Fruit fly (Drosophila melanogaster): ENCODE results near the gene betaTub97EF.
A peak's percentile ranks its signal among the peaks of the same experiment; 100 is the strongest.

betaTub97EF gene

DNA sequence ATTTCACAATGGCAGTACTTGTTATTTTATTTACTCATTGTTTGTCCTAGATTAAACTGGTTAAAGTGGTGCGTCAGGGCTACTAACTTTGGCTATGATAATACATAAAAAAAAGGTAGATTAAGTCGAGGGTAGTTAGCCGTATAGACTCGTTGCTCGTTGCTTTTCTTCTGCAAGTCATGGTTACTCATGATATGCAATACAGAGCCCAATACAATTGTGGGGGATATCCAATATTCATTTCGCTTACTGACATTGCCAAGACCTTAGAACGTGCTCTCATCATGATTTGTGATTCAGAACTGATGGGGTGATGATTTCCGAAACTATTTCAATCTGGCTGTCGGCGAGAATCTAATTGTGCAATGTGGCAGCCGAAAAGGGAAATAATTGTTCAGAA is 42.8 kb downstream of the betaTub97EF start:
- peak; percentile 49 for TF ChIP-seq Eip78C (GFP tag)
- TF ChIP-seq CG3919 (GFP tag; optimal IDR thresholded peaks at IDR 0.05): no peak

DNA sequence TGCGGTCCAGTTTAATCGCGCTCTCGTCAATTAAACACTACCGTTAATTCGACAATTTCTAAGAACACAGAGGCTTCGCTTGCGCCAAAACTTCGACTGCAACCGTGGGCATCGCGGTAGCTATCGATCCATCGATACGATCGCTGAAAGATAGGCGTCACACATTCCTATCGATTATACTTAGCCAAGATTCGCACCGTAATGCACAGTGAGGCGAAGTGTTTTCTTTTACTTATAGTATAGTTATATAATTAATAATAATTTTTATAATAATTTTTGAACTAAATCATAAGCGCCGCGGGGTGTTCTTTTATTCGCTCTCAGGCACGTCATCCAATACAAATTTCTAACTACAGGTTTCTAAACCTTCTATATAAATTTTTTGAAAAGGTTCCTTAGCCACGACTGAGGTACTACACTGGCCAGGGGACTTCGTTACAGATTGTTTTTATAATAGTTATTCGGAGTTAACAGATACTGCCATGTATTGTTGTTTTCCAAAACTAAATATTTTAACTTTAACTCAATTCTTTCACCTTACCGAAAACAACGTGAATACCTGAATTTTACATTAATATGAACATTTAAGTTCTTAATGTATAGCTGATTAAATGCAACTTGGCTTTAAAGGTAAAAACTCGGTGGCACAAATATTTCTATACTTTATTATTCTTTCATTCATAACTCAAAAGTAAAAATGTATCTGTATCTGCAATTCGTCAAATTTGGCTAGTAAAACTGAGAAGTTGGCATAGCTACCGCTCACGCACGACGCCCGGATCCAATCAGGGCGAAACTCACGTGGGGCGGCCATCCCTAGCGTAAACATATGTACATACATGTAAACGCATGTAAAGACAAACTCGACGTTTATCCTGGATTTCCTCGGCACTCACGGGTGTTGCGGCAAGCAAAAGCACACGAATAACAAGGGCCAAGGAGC is 50.2 kb downstream of the betaTub97EF start, which contains the start of the genes NSD and BOD1:
Gene NSD, minus strand, starts transcription at position 102 of the 943 bp plus-strand sequence.
Gene BOD1, plus strand, starts transcription at position 494 of the 943 bp plus-strand sequence.
- TF ChIP-seq net (GFP tag; optimal IDR thresholded peaks at IDR 0.05) (no peak), topi (GFP tag; optimal IDR thresholded peaks at IDR 0.05) (peak; percentile 37), CG6792 (GFP tag; optimal IDR thresholded peaks at IDR 0.05) (peak; percentile 28), dsx (GFP tag; optimal IDR thresholded peaks at IDR 0.05; ENCODE audit: poor library complexity, severe bottlenecking) (no peak), CG7368 (GFP tag; optimal IDR thresholded peaks at IDR 0.05) (no peak), vri (GFP tag; optimal IDR thresholded peaks at IDR 0.05) (no peak), CG6163 (GFP tag; IDR thresholded peaks at IDR 0.05) (peak; percentile 76), esn (GFP tag; optimal IDR thresholded peaks at IDR 0.05) (peak; percentile 48), ss (GFP tag; optimal IDR thresholded peaks at IDR 0.05) (no peak), CG11294 (GFP tag; IDR thresholded peaks at IDR 0.05) (peak; percentile 46; the same call in 1 of the 2 replicates), Eip78C (GFP tag) (no peak), CG3032 (tag; optimal IDR thresholded peaks at IDR 0.05) (peak; percentile 49), dac (GFP tag; optimal IDR thresholded peaks at IDR 0.05) (no peak), CG11902 (GFP tag; optimal IDR thresholded peaks at IDR 0.05) (peak; percentile 17), CG34406 (GFP tag; optimal IDR thresholded peaks at IDR 0.05) (peak; percentile 41), Hr39 (GFP tag; optimal IDR thresholded peaks at IDR 0.05) (peak; percentile 3), CG8119 (GFP tag; IDR thresholded peaks at IDR 0.05) (no peak), CG10631 (GFP tag; optimal IDR thresholded peaks at IDR 0.05) (peak; percentile 67), lz (GFP tag; optimal IDR thresholded peaks at IDR 0.05) (peak; percentile 49), CG15336 (GFP tag; IDR thresholded peaks at IDR 0.05) (no peak), CG16779 (tag; optimal IDR thresholded peaks at IDR 0.05) (no peak), Hr38 (GFP tag; optimal IDR thresholded peaks at IDR 0.05) (no peak), CG8319 (GFP tag; optimal IDR thresholded peaks at IDR 0.05) (no peak), Gug (GFP tag; IDR thresholded peaks at IDR 0.05) (peak; percentile 28; the same call in 1 of the 2 replicates), Ets96B (tag; optimal IDR thresholded peaks at IDR 0.05) (peak; percentile 1), Sox15 (GFP tag; optimal IDR thresholded peaks at IDR 0.05) (peak; percentile 29), fkh (GFP tag; optimal IDR thresholded peaks at IDR 0.05) (no peak), CG10669 (GFP tag; optimal IDR thresholded peaks at IDR 0.05) (no peak), pdm3 (GFP tag; optimal IDR thresholded peaks at IDR 0.05) (no peak), Ets21C (GFP tag; optimal IDR thresholded peaks at IDR 0.05) (no peak), fd85E (GFP tag; optimal IDR thresholded peaks at IDR 0.05) (no peak), OdsH (GFP tag; optimal IDR thresholded peaks at IDR 0.05) (no peak), Smox (GFP tag; optimal IDR thresholded peaks at IDR 0.05) (no peak), Lpt (GFP tag; optimal IDR thresholded peaks at IDR 0.05) (no peak), fd59A (GFP tag; optimal IDR thresholded peaks at IDR 0.05) (no peak), eg (GFP tag; IDR thresholded peaks at IDR 0.05) (peak; percentile 58; the same call in 2 of the 3 replicates), salr (GFP tag; optimal IDR thresholded peaks at IDR 0.05) (no peak), CG32006 (GFP tag; optimal IDR thresholded peaks at IDR 0.05) (peak; percentile 61), CG31627 (GFP tag; optimal IDR thresholded peaks at IDR 0.05) (peak; percentile 22), Met (GFP tag; optimal IDR thresholded peaks at IDR 0.05) (no peak), Eip93F (GFP tag; optimal IDR thresholded peaks at IDR 0.05) (peak; percentile 6), svp (GFP tag) (peak; percentile 81)

Measured in whole organism, prepupa.